Fruit fly (Drosophila melanogaster) whole organism, embryonic: ENCODE data around the gene CG10863.

Experiments
- Adf1 ChIP-seq: fragments of 200-800 bp; sonication (Bioruptor generic); IDR thresholded peaks from 2 replicates; pipeline ENCODE4 v1.3.6; 2022; ENCODE audit warnings: missing biosample characterization, missing genetic modification characterization
- Antp ChIP-seq: fragments of 200-800 bp; sonication (Bioruptor generic); optimal IDR thresholded peaks from 3 replicates; lab custom pipeline; 2016; ENCODE audit warnings: missing biosample characterization, missing genetic modification characterization
- Asciz ChIP-seq: fragments of 200-800 bp; sonication (Bioruptor generic); optimal IDR thresholded peaks from 2 replicates; lab custom pipeline; 2017; ENCODE audit warnings: missing biosample characterization, mild to moderate bottlenecking, missing genetic modification characterization, missing genetic modification reagents
- Bteb2 ChIP-seq: fragments of 200-800 bp; sonication (Bioruptor generic); optimal IDR thresholded peaks from 2 replicates; lab custom pipeline; 2016; ENCODE audit warnings: missing biosample characterization, missing genetic modification characterization
- CG1024 ChIP-seq: fragments of 200-800 bp; sonication (Bioruptor generic); IDR thresholded peaks from 2 replicates; pipeline ENCODE4 v1.3.6; 2022; ENCODE audit warnings: missing biosample characterization, missing genetic modification characterization
- CG11504 ChIP-seq: fragments of 200-800 bp; sonication (Bioruptor generic); optimal IDR thresholded peaks from 3 replicates; lab custom pipeline; 2019; ENCODE audit warnings: missing biosample characterization, mild to moderate bottlenecking, missing genetic modification characterization, moderate library complexity
- CG13624 ChIP-seq: fragments of 200-800 bp; sonication (Bioruptor generic); optimal IDR thresholded peaks from 2 replicates; lab custom pipeline; 2016; ENCODE audit warnings: missing biosample characterization, missing genetic modification characterization
- CG15514 ChIP-seq: fragments of 200-800 bp; sonication (Bioruptor generic); optimal IDR thresholded peaks from 3 replicates; lab custom pipeline; 2017; ENCODE audit warnings: missing biosample characterization, missing genetic modification characterization, mild to moderate bottlenecking, moderate library complexity, missing genetic modification reagents
- CG18599 ChIP-seq: fragments of 200-800 bp; sonication (Bioruptor generic); optimal IDR thresholded peaks from 3 replicates; lab custom pipeline; 2017; ENCODE audit warnings: missing biosample characterization, missing genetic modification characterization, mild to moderate bottlenecking, moderate library complexity, missing genetic modification reagents
- CG3163 ChIP-seq: fragments of 200-800 bp; sonication (Bioruptor generic); optimal IDR thresholded peaks from 3 replicates; lab custom pipeline; 2016; ENCODE audit warnings: missing biosample characterization, missing genetic modification characterization
- CG32772 ChIP-seq: fragments of 200-800 bp; sonication (Bioruptor generic); IDR thresholded peaks from 2 replicates; pipeline ENCODE4 v1.3.6; 2022; ENCODE audit warnings: missing biosample characterization, missing genetic modification characterization
- CG3847 ChIP-seq: fragments of 200-800 bp; sonication (Bioruptor generic); IDR thresholded peaks from 2 replicates; pipeline ENCODE4 v1.3.6; 2022; ENCODE audit warnings: missing biosample characterization, missing genetic modification characterization
- CG43689 ChIP-seq: fragments of 200-800 bp; sonication (Bioruptor generic); IDR thresholded peaks from 2 replicates; pipeline ENCODE4 v1.3.6; 2022; ENCODE audit warnings: missing biosample characterization, missing genetic modification characterization
- CG6683 ChIP-seq: fragments of 200-800 bp; sonication (Bioruptor generic); optimal IDR thresholded peaks from 2 replicates; lab custom pipeline; 2017; ENCODE audit warnings: missing biosample characterization, mild to moderate bottlenecking, missing genetic modification characterization, missing genetic modification reagents
- CG7372 ChIP-seq: fragments of 200-800 bp; sonication (Bioruptor generic); IDR thresholded peaks from 2 replicates; pipeline ENCODE4 v1.3.6; 2022; ENCODE audit warnings: missing biosample characterization, missing genetic modification characterization
- CG7556 ChIP-seq: fragments of 200-800 bp; sonication (Bioruptor generic); optimal IDR thresholded peaks from 2 replicates; lab custom pipeline; 2017; ENCODE audit warnings: missing biosample characterization, mild to moderate bottlenecking, missing genetic modification characterization
- CG7928 ChIP-seq: fragments of 200-800 bp; sonication (Bioruptor generic); optimal IDR thresholded peaks from 2 replicates; lab custom pipeline; 2017; ENCODE audit warnings: missing biosample characterization, mild to moderate bottlenecking, missing genetic modification characterization
- CG7987 ChIP-seq: fragments of 200-800 bp; sonication (Bioruptor generic); optimal IDR thresholded peaks from 2 replicates; lab custom pipeline; 2018; ENCODE audit warnings: missing biosample characterization, mild to moderate bottlenecking, missing genetic modification characterization, moderate library complexity
- CG8089 ChIP-seq: fragments of 200-800 bp; sonication (Bioruptor generic); optimal IDR thresholded peaks from 3 replicates; lab custom pipeline; 2016; ENCODE audit warnings: missing biosample characterization, missing genetic modification characterization
- CG9215 ChIP-seq: fragments of 200-800 bp; sonication (Bioruptor generic); IDR thresholded peaks from 2 replicates; pipeline ENCODE4 v1.3.6; 2022; ENCODE audit warnings: missing biosample characterization, missing genetic modification characterization
- D ChIP-seq, 2 experiments: fragments of 200-800 bp in 1 of 2; fragments of >200 bp in 1 of 2; sonication (Bioruptor generic) in 1 of 2; optimal IDR thresholded peaks; 2 replicates in 1 of 2; 3 replicates in 1 of 2; lab custom pipeline; 2017; ENCODE audit warnings: mild to moderate bottlenecking in 1 of 2, missing biosample characterization in 1 of 2, missing genetic modification characterization in 1 of 2, missing genetic modification reagents in 1 of 2
- Drgx ChIP-seq: fragments of 200-800 bp; sonication (Bioruptor generic); IDR thresholded peaks from 2 replicates; pipeline ENCODE4 v1.3.6; 2022; ENCODE audit warnings: missing biosample characterization, missing genetic modification characterization
- Fer1 ChIP-seq: fragments of 200-800 bp; sonication (Bioruptor generic); optimal IDR thresholded peaks from 2 replicates; lab custom pipeline; 2017; ENCODE audit warnings: missing biosample characterization, mild to moderate bottlenecking, missing genetic modification characterization
- HLH3B ChIP-seq: fragments of 200-800 bp; sonication (Bioruptor generic); IDR thresholded peaks from 2 replicates; pipeline ENCODE4 v1.3.6; 2022; ENCODE audit warnings: missing biosample characterization, missing genetic modification characterization
- Hr78 ChIP-seq, 2 experiments: fragments of 200-800 bp in 1 of 2; fragments of >200 bp in 1 of 2; sonication (Bioruptor generic) in 1 of 2; optimal IDR thresholded peaks; 2 replicates each; lab custom pipeline; 2017 to 2019; ENCODE audit warnings: missing biosample characterization in 2 of 2, missing genetic modification characterization in 2 of 2, mild to moderate bottlenecking in 1 of 2, moderate library complexity in 1 of 2
- Hsf ChIP-seq: fragments of 200-800 bp; sonication (Bioruptor generic); optimal IDR thresholded peaks from 3 replicates; lab custom pipeline; 2016; ENCODE audit warnings: missing biosample characterization, missing genetic modification characterization
- Lim3 ChIP-seq: fragments of 200-800 bp; sonication (Bioruptor generic); IDR thresholded peaks from 2 replicates; pipeline ENCODE4 v1.3.6; 2022; ENCODE audit warnings: missing biosample characterization, missing genetic modification characterization
- Med ChIP-seq: fragments of 200-800 bp; sonication (Bioruptor generic); peaks from one replicate; lab custom pipeline; 2016; ENCODE audit warnings: missing biosample characterization, missing genetic modification characterization, mild to moderate bottlenecking, inconsistent platforms, moderate library complexity
- Mrtf ChIP-seq: fragments of 200-800 bp; sonication (Bioruptor generic); IDR thresholded peaks from 3 replicates; pipeline ENCODE4 v1.3.6; 2022; ENCODE audit warnings: missing biosample characterization, missing genetic modification characterization
- NfI ChIP-seq: fragments of 200-800 bp; sonication (Bioruptor generic); optimal IDR thresholded peaks from 3 replicates; lab custom pipeline; 2018; ENCODE audit warnings: missing biosample characterization, mild to moderate bottlenecking, missing genetic modification characterization, moderate library complexity
- PHDP ChIP-seq: fragments of 200-800 bp; sonication (Bioruptor generic); optimal IDR thresholded peaks from 3 replicates; lab custom pipeline; 2018; ENCODE audit warnings: missing biosample characterization, mild to moderate bottlenecking, missing genetic modification characterization, moderate library complexity
- Pdp1 ChIP-seq, 2 experiments: fragments of 200-800 bp; sonication (Bioruptor generic); optimal IDR thresholded peaks; 3 replicates each; lab custom pipeline; 2016; ENCODE audit warnings: missing biosample characterization in 2 of 2, missing genetic modification characterization in 2 of 2, mild to moderate bottlenecking in 1 of 2, moderate library complexity in 1 of 2
- Trl ChIP-seq, 3 experiments: fragments of >200 bp in 2 of 3; fragments of 200-800 bp in 1 of 3; sonication (Bioruptor generic) in 1 of 3; optimal IDR thresholded peaks; 2 replicates in 1 of 3; 3 replicates in 2 of 3; lab custom pipeline; 2016 to 2017; ENCODE audit warnings: missing biosample characterization in 1 of 3, missing genetic modification characterization in 1 of 3
- ash1 ChIP-seq: fragments of 200-800 bp; sonication (Bioruptor generic); optimal IDR thresholded peaks from 2 replicates; lab custom pipeline; 2018; ENCODE audit warnings: missing biosample characterization, mild to moderate bottlenecking, missing genetic modification characterization
- bbx ChIP-seq: fragments of 200-800 bp; sonication (Bioruptor generic); IDR thresholded peaks from 2 replicates; pipeline ENCODE4 v1.3.6; 2022; ENCODE audit warnings: missing biosample characterization, missing genetic modification characterization; ENCODE audit not compliant: partially characterized antibody
- hth ChIP-seq: fragments of >200 bp; optimal IDR thresholded peaks from 2 replicates; lab custom pipeline; 2017; ENCODE audit warnings: inconsistent platforms
- mirr ChIP-seq: fragments of 200-800 bp; sonication (Bioruptor generic); optimal IDR thresholded peaks from 3 replicates; lab custom pipeline; 2018; ENCODE audit warnings: missing biosample characterization, mild to moderate bottlenecking, missing genetic modification characterization
- nau ChIP-seq: fragments of 200-800 bp; sonication (Bioruptor generic); optimal IDR thresholded peaks from 3 replicates; lab custom pipeline; 2017; ENCODE audit warnings: missing biosample characterization, mild to moderate bottlenecking, missing genetic modification characterization, missing genetic modification reagents
- odd ChIP-seq: fragments of 200-800 bp; sonication (Bioruptor generic); optimal IDR thresholded peaks from 2 replicates; lab custom pipeline; 2017; ENCODE audit warnings: missing biosample characterization, mild to moderate bottlenecking, missing genetic modification characterization
- prd ChIP-seq, 3 experiments: fragments of >200 bp in 2 of 3; fragments of 200-800 bp in 1 of 3; sonication (Bioruptor generic) in 1 of 3; optimal IDR thresholded peaks in 2 of 3; IDR thresholded peaks in 1 of 3; 2 replicates in 2 of 3; 3 replicates in 1 of 3; pipeline versions ENCODE4 v1.3.6 to Lab custom; 2017 to 2022; ENCODE audit warnings: missing biosample characterization in 1 of 3, missing genetic modification characterization in 1 of 3
- rib ChIP-seq: fragments of 200-800 bp; sonication (Bioruptor generic); IDR thresholded peaks from 2 replicates; pipeline ENCODE4 v1.3.6; 2022; ENCODE audit warnings: missing biosample characterization, missing genetic modification characterization
- row ChIP-seq: fragments of 200-800 bp; sonication (Bioruptor generic); IDR thresholded peaks from 3 replicates; pipeline ENCODE4 v1.3.6; 2022; ENCODE audit warnings: missing biosample characterization, missing genetic modification characterization
- scrt ChIP-seq: fragments of 200-800 bp; sonication (Bioruptor generic); optimal IDR thresholded peaks from 2 replicates; lab custom pipeline; 2018; ENCODE audit warnings: missing biosample characterization, mild to moderate bottlenecking, missing genetic modification characterization, moderate library complexity
- sens ChIP-seq: fragments of 200-800 bp; sonication (Bioruptor generic); peaks from one replicate; lab custom pipeline; 2016; ENCODE audit warnings: missing biosample characterization, missing genetic modification characterization
- slbo ChIP-seq: fragments of 200-800 bp; sonication (Bioruptor generic); IDR thresholded peaks from 2 replicates; pipeline ENCODE4 v1.3.6; 2022; ENCODE audit warnings: missing biosample characterization, missing genetic modification characterization
- vfl ChIP-seq: fragments of 200-800 bp; sonication (Bioruptor generic); optimal IDR thresholded peaks from 2 replicates; lab custom pipeline; 2016; ENCODE audit warnings: missing biosample characterization, missing genetic modification characterization

CG10863 gene

DNA sequence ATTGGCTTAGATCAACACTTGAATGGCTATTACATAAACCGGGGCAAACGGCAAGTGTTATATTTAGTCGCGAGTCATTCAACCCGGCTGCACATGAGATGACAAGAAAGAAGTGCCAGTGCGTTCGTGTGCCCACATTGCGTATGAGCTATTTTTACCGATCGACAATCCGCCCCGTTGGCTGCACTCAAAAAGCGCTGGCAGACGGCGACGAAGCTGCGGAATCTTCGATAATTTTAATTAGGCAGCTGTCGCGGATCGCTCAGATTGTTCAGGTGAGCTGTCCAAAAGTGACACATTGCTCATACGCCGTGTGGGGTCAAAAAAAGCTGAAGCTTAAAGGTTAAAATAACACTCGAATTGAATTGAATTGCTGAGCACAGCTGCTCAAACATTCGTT lies 8.2 kb downstream of the CG10863 start:
- TF ChIP-seq Pdp1 (GFP tag; optimal IDR thresholded peaks at IDR 0.05; lab: Kevin White, UChicago) (peak in 1 of 2 experiments; percentile 58), scrt (no peak), prd (optimal IDR thresholded peaks at IDR 0.05; lab: Kevin White, UChicago) (no peak), prd (GFP tag; IDR thresholded peaks at IDR 0.05; lab: Robert Waterston, UW) (peak; percentile 15; the same call in 1 of the 3 replicates), CG6683 (no peak), sens (peak; percentile 70), CG7372 (GFP tag; lab: Robert Waterston, UW) (peak; percentile 77), CG43689 (GFP tag; lab: Robert Waterston, UW) (no peak), CG7987 (GFP tag; lab: Kevin White, UChicago) (no peak), CG3163 (GFP tag; lab: Kevin White, UChicago) (no peak), Hr78 (GFP tag; optimal IDR thresholded peaks at IDR 0.05; lab: Kevin White, UChicago) (peak in 1 of 2 experiments; percentile 27), nau (GFP tag; lab: Kevin White, UChicago) (peak; percentile 82)

DNA sequence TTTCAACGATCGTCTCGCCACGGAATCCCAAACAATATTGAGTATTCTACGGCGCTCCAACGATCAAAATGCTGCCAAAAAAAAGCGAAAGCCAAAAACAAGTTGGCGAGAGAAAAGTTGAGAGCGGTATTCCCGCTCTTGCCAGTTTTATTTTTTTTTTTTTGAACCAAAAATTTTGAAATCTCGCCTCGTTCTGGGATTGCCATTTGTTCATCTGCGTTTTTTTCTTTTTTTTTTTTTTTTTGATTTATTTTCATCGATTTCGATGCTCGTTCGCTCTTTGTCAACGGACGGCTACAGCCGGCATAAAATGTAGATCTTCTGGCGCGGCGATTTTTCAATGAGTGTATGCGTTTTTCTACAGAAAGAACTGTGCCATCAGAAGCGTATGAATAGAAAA lies 8.7 kb downstream of the CG10863 start:
- TF ChIP-seq Trl (optimal IDR thresholded peaks at IDR 0.05; lab: Kevin White, UChicago) = peak in 1 of 2 experiments; percentile 31
- no peak for TF ChIP-seq Trl (GFP tag; optimal IDR thresholded peaks at IDR 0.05; lab: Kevin White, UChicago)
- TF ChIP-seq Med (GFP tag; lab: Kevin White, UChicago) = peak; percentile 47
- peak; percentile 79 for TF ChIP-seq Drgx (GFP tag; lab: Robert Waterston, UW)
- no peak for TF ChIP-seq Lim3 (GFP tag; lab: Robert Waterston, UW)
- 0 out of 2 replicates have a peak, but pooled peaks have one; percentile 24 for TF ChIP-seq CG32772 (GFP tag; lab: Robert Waterston, UW)
- 0 out of 2 replicates have a peak, but pooled peaks have one; percentile 12 for TF ChIP-seq slbo (GFP tag; lab: Robert Waterston, UW)
- TF ChIP-seq hth = no peak
- no peak for TF ChIP-seq Adf1 (GFP tag; lab: Robert Waterston, UW)

DNA sequence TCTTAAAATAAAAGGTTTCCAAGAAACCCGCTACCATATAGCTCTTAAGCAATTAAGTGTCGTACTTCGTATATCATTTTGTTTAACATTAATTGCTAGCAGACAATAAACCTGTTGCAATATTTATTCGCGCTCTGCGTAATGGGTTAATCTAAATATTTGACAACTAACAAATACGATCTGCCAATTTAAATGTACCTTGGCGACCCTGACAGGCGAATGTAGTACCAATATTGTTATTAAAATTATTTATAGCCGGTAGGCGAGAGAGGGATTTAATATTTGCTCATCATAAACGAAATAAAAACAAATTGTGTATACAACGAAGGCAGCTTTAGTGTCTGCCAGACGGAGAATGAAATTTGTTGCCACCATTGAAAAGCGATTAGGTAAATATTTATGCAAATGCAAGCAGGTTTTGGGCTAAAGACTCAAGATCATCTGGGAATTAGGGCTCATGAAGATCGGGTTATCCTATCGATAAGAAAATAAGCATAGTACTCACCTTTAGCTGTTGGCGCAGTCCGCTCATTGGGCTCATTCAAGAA lies 9.4 kb downstream of the CG10863 start:
- no peak for TF ChIP-seq CG13624 (GFP tag; lab: Kevin White, UChicago)
- TF ChIP-seq mirr (GFP tag; lab: Kevin White, UChicago) = peak; percentile 27
- peak; percentile 16 for TF ChIP-seq CG7928 (GFP tag; lab: Kevin White, UChicago)
- TF ChIP-seq HLH3B = no peak
- TF ChIP-seq CG18599 = peak; percentile 77
- TF ChIP-seq Asciz (GFP tag; lab: Kevin White, UChicago) = peak; percentile 7
- peak; percentile 22 for TF ChIP-seq NfI
- no peak for TF ChIP-seq Hsf (GFP tag; lab: Kevin White, UChicago)
- peak; percentile 44 for TF ChIP-seq sens
- no peak for TF ChIP-seq CG3847 (GFP tag; lab: Robert Waterston, UW)
- TF ChIP-seq CG1024 (GFP tag; lab: Robert Waterston, UW) = no peak
- TF ChIP-seq row (GFP tag; lab: Robert Waterston, UW) = no peak
- peak; percentile 38 for TF ChIP-seq CG7556 (GFP tag; lab: Kevin White, UChicago)
- TF ChIP-seq Antp (GFP tag; lab: Kevin White, UChicago) = no peak
- no peak for TF ChIP-seq rib (GFP tag; lab: Robert Waterston, UW)
- TF ChIP-seq D (optimal IDR thresholded peaks at IDR 0.05; lab: Kevin White, UChicago) = no peak
- no peak for TF ChIP-seq D (GFP tag; optimal IDR thresholded peaks at IDR 0.05; lab: Kevin White, UChicago)
- peak; percentile 23 for TF ChIP-seq Bteb2 (GFP tag; lab: Kevin White, UChicago)
- peak; percentile 1 for TF ChIP-seq CG11504 (tag; lab: Kevin White, UChicago)
- peak; percentile 24 for TF ChIP-seq ash1 (GFP tag; lab: Kevin White, UChicago)
- TF ChIP-seq scrt = peak; percentile 43
- TF ChIP-seq bbx (GFP tag; lab: Robert Waterston, UW) = no peak
- TF ChIP-seq CG9215 = no peak
- no peak for TF ChIP-seq CG8089 (GFP tag; lab: Kevin White, UChicago)
- no peak for TF ChIP-seq vfl (GFP tag; lab: Kevin White, UChicago)
- TF ChIP-seq CG15514 = peak; percentile 64
- TF ChIP-seq odd = peak; percentile 23
- TF ChIP-seq Mrtf = no peak
- TF ChIP-seq PHDP (tag; lab: Kevin White, UChicago) = peak; percentile 61
- peak; percentile 65 for TF ChIP-seq Fer1 (GFP tag; lab: Kevin White, UChicago)
